Worm (Caenorhabditis elegans) whole organism, L4/young adult: ENCODE results near the gene F52H2.5.

ENCODE experiments used
- dao-5 ChIP-seq: sonication (generic microtip); optimal IDR thresholded peaks from 2 replicates; lab custom pipeline; 2016; ENCODE audit warnings: missing genotype, missing genetic modification characterization, moderate library complexity, missing compliant biosample characterization
- him-1 ChIP-seq: sonication (generic microtip); optimal IDR thresholded peaks from 2 replicates; lab custom pipeline; 2016; ENCODE audit warnings: missing genotype, missing genetic modification reagents, missing genetic modification characterization, missing compliant biosample characterization

- TF ChIP-seq him-1 (tag; lab: Kevin White, UChicago) (no peak), dao-5 (tag; lab: Kevin White, UChicago) (no peak)
Observed at ce11 chrX:2551450-2551849, 8.4 kb downstream of the F52H2.5 start.
